Fruit fly (Drosophila melanogaster): Measurements from ENCODE around the gene CG4576.

DNA sequence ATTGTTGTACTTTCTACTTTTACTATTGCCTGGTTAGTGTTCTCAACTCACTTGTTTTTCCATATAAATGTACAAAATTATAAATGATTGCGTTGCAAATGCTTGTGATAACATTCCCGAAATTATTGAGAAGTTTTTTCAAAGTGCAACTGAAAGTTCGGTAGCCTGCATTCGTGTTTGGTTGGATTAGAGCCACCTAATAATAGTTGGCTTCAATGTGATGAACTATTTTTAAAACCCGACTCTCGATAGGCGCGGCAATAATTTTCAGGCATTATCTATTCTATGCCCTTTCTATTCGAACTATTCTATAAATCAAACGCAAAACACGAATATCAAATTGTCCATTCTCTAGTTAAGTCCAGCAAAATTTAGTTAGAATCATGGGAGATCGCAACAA lies 37.3 kb upstream of the CG4576 start, which contains the start of gene Uros2:
- TF ChIP-seq CG8301 (tag; optimal IDR thresholded peaks at IDR 0.05) (no peak), D1 (tag; optimal IDR thresholded peaks at IDR 0.05) (no peak), CG32121 (GFP tag; IDR thresholded peaks at IDR 0.05) (no peak), fd96Ca (GFP tag; IDR thresholded peaks at IDR 0.05) (no peak), CG8159 (tag; optimal IDR thresholded peaks at IDR 0.05) (no peak), Snoo (tag; optimal IDR thresholded peaks at IDR 0.05) (no peak), rn (GFP tag; IDR thresholded peaks at IDR 0.05) (no peak), CG17806 (tag; optimal IDR thresholded peaks at IDR 0.05) (no peak)

Data from whole organism, pupa.